Worm (Caenorhabditis elegans) whole organism, young adult: ENCODE measurements around the gene ceh-31.

Experiments used
- B0261.1 ChIP-seq: sonication (generic microtip); optimal IDR thresholded peaks from 2 replicates; lab custom pipeline; 2016; ENCODE audit warnings: mild to moderate bottlenecking, missing genetic modification characterization, moderate library complexity, missing compliant biosample characterization
- B0336.3 ChIP-seq: fragments of 200-800 bp; sonication (Bioruptor generic); IDR thresholded peaks from 2 replicates; pipeline ENCODE4 v1.3.6; 2022; ENCODE audit warnings: missing genetic modification characterization, missing compliant biosample characterization
- F10E7.11 ChIP-seq: sonication (generic microtip); optimal IDR thresholded peaks from 2 replicates; lab custom pipeline; 2017; ENCODE audit warnings: mild to moderate bottlenecking, missing genetic modification characterization, moderate library complexity, missing compliant biosample characterization
- F57C9.4 ChIP-seq: sonication (generic microtip); optimal IDR thresholded peaks from 2 replicates; lab custom pipeline; 2017; ENCODE audit warnings: mild to moderate bottlenecking, missing genetic modification characterization, missing compliant biosample characterization
- T07F8.4 ChIP-seq: sonication (generic microtip); optimal IDR thresholded peaks from 2 replicates; lab custom pipeline; 2016; ENCODE audit warnings: mild to moderate bottlenecking, missing genetic modification characterization, moderate library complexity, missing compliant biosample characterization
- Y67H2A.10 ChIP-seq: fragments of 200-800 bp; sonication (Bioruptor generic); conservative IDR thresholded peaks from 2 replicates; pipeline ENCODE4 v1.3.6; 2022; ENCODE audit warnings: missing genetic modification reagents, missing genetic modification characterization, missing compliant biosample characterization
- Y95B8A.8 ChIP-seq: fragments of 200-800 bp; sonication (Bioruptor generic); IDR thresholded peaks from 2 replicates; pipeline ENCODE4 v1.3.6; 2022; ENCODE audit warnings: missing genetic modification reagents, missing genetic modification characterization, missing compliant biosample characterization
- akir-1 ChIP-seq: fragments of 200-800 bp; sonication (Bioruptor generic); optimal IDR thresholded peaks from 2 replicates; lab custom pipeline; 2018; ENCODE audit warnings: mild to moderate bottlenecking, missing genetic modification characterization, moderate library complexity, missing compliant biosample characterization
- attf-3 ChIP-seq: fragments of 200-800 bp; sonication (Bioruptor generic); conservative IDR thresholded peaks from 2 replicates; pipeline ENCODE4 v1.3.6; 2022; ENCODE audit warnings: missing genetic modification reagents, missing genetic modification characterization, missing compliant biosample characterization
- attf-5 ChIP-seq: fragments of 200-800 bp; sonication (Bioruptor generic); optimal IDR thresholded peaks from 2 replicates; lab custom pipeline; 2018; ENCODE audit warnings: mild to moderate bottlenecking, missing genetic modification characterization, missing compliant biosample characterization
- bed-2 ChIP-seq: fragments of 200-800 bp; sonication (Bioruptor generic); IDR thresholded peaks from 2 replicates; pipeline ENCODE4 v1.3.6; 2022; ENCODE audit warnings: missing genetic modification reagents, missing genetic modification characterization, missing compliant biosample characterization
- ccch-3 ChIP-seq: fragments of 200-800 bp; sonication (Bioruptor generic); optimal IDR thresholded peaks from 2 replicates; lab custom pipeline; 2018; ENCODE audit warnings: mild to moderate bottlenecking, missing genetic modification characterization, missing compliant biosample characterization
- cebp-1 ChIP-seq, 2 experiments: fragments of 200-800 bp in 1 of 2; sonication (Bioruptor generic) in 1 of 2; sonication (generic microtip) in 1 of 2; IDR thresholded peaks in 1 of 2; optimal IDR thresholded peaks in 1 of 2; 2 replicates each; pipeline versions ENCODE4 v1.3.6 to Lab custom; 2017 to 2022; ENCODE audit warnings: missing compliant biosample characterization in 2 of 2, missing genetic modification characterization in 2 of 2, mild to moderate bottlenecking in 1 of 2, missing genetic modification reagents in 1 of 2, moderate library complexity in 1 of 2
- ceh-27 ChIP-seq: fragments of 200-800 bp; sonication (Bioruptor generic); optimal IDR thresholded peaks from 2 replicates; lab custom pipeline; 2018; ENCODE audit warnings: mild to moderate bottlenecking, missing genetic modification characterization, moderate library complexity, missing compliant biosample characterization
- ceh-40 ChIP-seq: fragments of 200-800 bp; sonication (Bioruptor generic); IDR thresholded peaks from 2 replicates; pipeline ENCODE4 v1.3.6; 2022; ENCODE audit warnings: missing genetic modification characterization, missing compliant biosample characterization
- dpl-1 ChIP-seq: fragments of 150-350 bp; optimal IDR thresholded peaks from 2 replicates; lab custom pipeline; 2014; ENCODE audit warnings: missing biosample characterization, missing genetic modification reagents, missing genetic modification characterization
- egl-44 ChIP-seq: fragments of 200-800 bp; sonication (Bioruptor generic); IDR thresholded peaks from 2 replicates; pipeline ENCODE4 v1.3.6; 2022; ENCODE audit warnings: missing genetic modification reagents, missing genetic modification characterization, missing compliant biosample characterization
- egrh-3 ChIP-seq: fragments of 200-800 bp; sonication (Bioruptor generic); IDR thresholded peaks from 2 replicates; pipeline ENCODE4 v1.3.6; 2022; ENCODE audit warnings: missing genetic modification reagents, missing genetic modification characterization, missing compliant biosample characterization
- ets-4 ChIP-seq: fragments of 200-800 bp; sonication (Bioruptor generic); optimal IDR thresholded peaks from 2 replicates; lab custom pipeline; 2018; ENCODE audit warnings: mild to moderate bottlenecking, missing genetic modification characterization, missing compliant biosample characterization
- him-1 ChIP-seq: sonication (generic microtip); optimal IDR thresholded peaks from 2 replicates; lab custom pipeline; 2016; ENCODE audit warnings: missing genotype, missing genetic modification reagents, missing genetic modification characterization, missing compliant biosample characterization
- hlh-12 ChIP-seq: sonication (generic microtip); optimal IDR thresholded peaks from 2 replicates; lab custom pipeline; 2016; ENCODE audit warnings: missing genetic modification characterization, missing compliant biosample characterization
- hmg-1.2 ChIP-seq: fragments of 200-800 bp; sonication (Bioruptor generic); IDR thresholded peaks from 2 replicates; pipeline ENCODE4 v1.3.6; 2022; ENCODE audit warnings: missing genetic modification reagents, missing genetic modification characterization, missing compliant biosample characterization
- hmg-20 ChIP-seq: fragments of 200-800 bp; sonication (Bioruptor generic); IDR thresholded peaks from 2 replicates; pipeline ENCODE4 v1.3.6; 2022; ENCODE audit warnings: missing genetic modification reagents, missing genetic modification characterization, missing compliant biosample characterization
- let-607 ChIP-seq, 2 experiments: fragments of 200-800 bp in 1 of 2; sonication (Bioruptor generic) in 1 of 2; sonication (generic microtip) in 1 of 2; optimal IDR thresholded peaks; 2 replicates each; lab custom pipeline; 2016 to 2018; ENCODE audit warnings: mild to moderate bottlenecking in 2 of 2, missing compliant biosample characterization in 2 of 2, missing genetic modification characterization in 2 of 2, moderate library complexity in 2 of 2, missing genotype in 1 of 2
- lin-40 ChIP-seq: sonication (generic microtip); optimal IDR thresholded peaks from 2 replicates; lab custom pipeline; 2016; ENCODE audit warnings: missing genetic modification characterization, mild to moderate bottlenecking, missing compliant biosample characterization, missing genotype, missing genetic modification reagents
- madf-3 ChIP-seq: fragments of 200-800 bp; sonication (Bioruptor generic); IDR thresholded peaks from 2 replicates; pipeline ENCODE4 v1.3.6; 2022; ENCODE audit warnings: missing genetic modification reagents, missing genetic modification characterization, missing compliant biosample characterization
- mxl-1 ChIP-seq: sonication (generic microtip); optimal IDR thresholded peaks from 2 replicates; lab custom pipeline; 2016; ENCODE audit warnings: missing genetic modification characterization, missing compliant biosample characterization
- nfya-1 ChIP-seq: sonication (generic microtip); optimal IDR thresholded peaks from 2 replicates; lab custom pipeline; 2017; ENCODE audit warnings: antibody characterized with exemption, missing compliant biosample characterization, missing genetic modification characterization, borderline replicate concordance; ENCODE audit not compliant: insufficient read depth
- nfyb-1 ChIP-seq: fragments of 200-800 bp; sonication (Bioruptor generic); IDR thresholded peaks from 2 replicates; pipeline ENCODE4 v1.3.6; 2022; ENCODE audit warnings: missing genetic modification reagents, missing genetic modification characterization, missing compliant biosample characterization
- nhr-27 ChIP-seq: fragments of 200-800 bp; sonication (Bioruptor generic); optimal IDR thresholded peaks from 2 replicates; lab custom pipeline; 2018; ENCODE audit warnings: mild to moderate bottlenecking, missing genetic modification characterization, moderate library complexity, missing compliant biosample characterization
- rcor-1 ChIP-seq: fragments of 200-800 bp; sonication (Bioruptor generic); IDR thresholded peaks from 2 replicates; pipeline ENCODE4 v1.3.6; 2022; ENCODE audit warnings: missing genetic modification reagents, missing genetic modification characterization, missing compliant biosample characterization
- rec-8 ChIP-seq, 2 experiments: sonication (generic microtip); optimal IDR thresholded peaks; 2 replicates each; lab custom pipeline; 2016; ENCODE audit warnings: mild to moderate bottlenecking in 2 of 2, missing genetic modification characterization in 2 of 2, missing genetic modification reagents in 2 of 2, missing genotype in 2 of 2, missing biosample characterization in 1 of 2, missing compliant biosample characterization in 1 of 2, moderate library complexity in 1 of 2
- sdz-38 ChIP-seq: sonication (generic microtip); optimal IDR thresholded peaks from 2 replicates; lab custom pipeline; 2016; ENCODE audit warnings: missing genotype, missing genetic modification characterization, missing compliant biosample characterization
- sea-2 ChIP-seq: fragments of 200-800 bp; sonication (Bioruptor generic); IDR thresholded peaks from 2 replicates; pipeline ENCODE4 v1.3.6; 2022; ENCODE audit warnings: missing genetic modification characterization, missing compliant biosample characterization
- snpc-1.1 ChIP-seq: sonication (generic microtip); optimal IDR thresholded peaks from 2 replicates; lab custom pipeline; 2017; ENCODE audit warnings: missing genetic modification characterization, mild to moderate bottlenecking, missing compliant biosample characterization, antibody characterized with exemption, moderate library complexity, missing genotype, missing genetic modification reagents; ENCODE audit not compliant: insufficient read depth
- snpc-1.3 ChIP-seq: sonication (generic microtip); optimal IDR thresholded peaks from 2 replicates; lab custom pipeline; 2017; ENCODE audit warnings: missing genetic modification characterization, mild to moderate bottlenecking, missing compliant biosample characterization, antibody characterized with exemption, moderate library complexity, missing genotype, missing genetic modification reagents; ENCODE audit not compliant: insufficient read depth
- snpc-4 ChIP-seq, 5 experiments: fragments of 150-350 bp in 1 of 5; sonication (generic microtip) in 4 of 5; optimal IDR thresholded peaks; 2 replicates each; lab custom pipeline; 2014 to 2018; ENCODE audit warnings: missing genetic modification characterization in 5 of 5, missing biosample characterization in 3 of 5, antibody characterized with exemption in 2 of 5, mild to moderate bottlenecking in 2 of 5, missing compliant biosample characterization in 2 of 5, missing genotype in 2 of 5, moderate library complexity in 2 of 5, missing genetic modification reagents in 1 of 5
- tbx-9 ChIP-seq: sonication (generic microtip); optimal IDR thresholded peaks from 2 replicates; lab custom pipeline; 2016; ENCODE audit warnings: borderline replicate concordance, missing genetic modification characterization, inconsistent platforms, missing compliant biosample characterization
- unc-130 ChIP-seq: sonication (generic microtip); optimal IDR thresholded peaks from 2 replicates; lab custom pipeline; 2016; ENCODE audit warnings: missing genetic modification reagents, missing genetic modification characterization, missing compliant biosample characterization
- unc-62 ChIP-seq: fragments of 150-350 bp; optimal IDR thresholded peaks from 2 replicates; lab custom pipeline; 2014; ENCODE audit warnings: missing biosample characterization, missing genetic modification reagents, missing genetic modification characterization
- xnd-1 ChIP-seq: sonication (generic microtip); optimal IDR thresholded peaks from 2 replicates; lab custom pipeline; 2016; ENCODE audit warnings: missing genotype, missing genetic modification reagents, missing genetic modification characterization, missing compliant biosample characterization
- zfh-2 ChIP-seq: fragments of 200-800 bp; sonication (Bioruptor generic); conservative IDR thresholded peaks from 2 replicates; pipeline ENCODE4 v1.3.6; 2022; ENCODE audit warnings: missing genetic modification reagents, missing genetic modification characterization, missing compliant biosample characterization
- zim-3 ChIP-seq: sonication (generic microtip); optimal IDR thresholded peaks from 2 replicates; lab custom pipeline; 2017; ENCODE audit warnings: mild to moderate bottlenecking, missing genetic modification characterization, moderate library complexity, missing compliant biosample characterization
- ztf-22 ChIP-seq: fragments of 200-800 bp; sonication (Bioruptor generic); optimal IDR thresholded peaks from 2 replicates; lab custom pipeline; 2018; ENCODE audit warnings: mild to moderate bottlenecking, missing genetic modification characterization, moderate library complexity, missing compliant biosample characterization
- ztf-25 ChIP-seq: fragments of 200-800 bp; sonication (Bioruptor generic); IDR thresholded peaks from 2 replicates; pipeline ENCODE4 v1.3.6; 2022; ENCODE audit warnings: missing genetic modification reagents, missing genetic modification characterization, missing compliant biosample characterization
- ztf-26 ChIP-seq: sonication (generic microtip); optimal IDR thresholded peaks from 2 replicates; lab custom pipeline; 2017; ENCODE audit warnings: missing genetic modification characterization, missing compliant biosample characterization

The ceh-31 gene

DNA sequence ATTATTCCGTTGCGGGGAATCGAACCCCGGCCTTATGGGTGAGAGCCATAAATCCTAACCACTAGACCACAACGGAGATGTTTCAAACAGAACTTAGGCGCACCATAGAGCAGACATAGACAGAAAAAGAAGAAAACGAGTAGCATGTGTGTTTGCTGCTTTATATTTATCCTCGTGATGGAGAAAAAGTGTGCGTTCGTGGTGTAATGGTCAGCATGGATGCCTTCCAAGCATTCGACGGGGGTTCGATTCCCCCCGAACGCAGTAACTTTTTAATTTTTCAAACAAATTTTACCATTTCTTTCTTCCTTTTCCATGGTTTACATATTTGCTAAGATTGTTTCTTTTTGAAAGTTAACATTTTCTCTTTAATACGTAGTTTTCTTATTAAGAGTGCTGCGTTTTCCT, 34.2 kb downstream of the ceh-31 start (continued):
- TF ChIP-seq let-607 (tag; optimal IDR thresholded peaks at IDR 0.05; lab: Kevin White, UChicago) (peak; percentile 74 to 88), ztf-22 (GFP tag; lab: Kevin White, UChicago) (peak; percentile 87), F57C9.4 (tag; lab: Kevin White, UChicago) (peak; percentile 80), nfyb-1 (GFP tag; lab: Robert Waterston, UW) (peak; percentile 98), sdz-38 (tag; lab: Kevin White, UChicago) (peak; percentile 70), T07F8.4 (tag; lab: Kevin White, UChicago) (peak; percentile 93), attf-5 (peak; percentile 85), F10E7.11 (peak; percentile 91), Y95B8A.8 (peak; percentile 89), zfh-2 (GFP tag; lab: Robert Waterston, UW) (no peak), ccch-3 (peak; percentile 81), ztf-25 (GFP tag; lab: Robert Waterston, UW) (peak; percentile 99), B0336.3 (peak; percentile 92), nfya-1 (tag; lab: Kevin White, UChicago) (no peak), zim-3 (tag; lab: Kevin White, UChicago) (peak; percentile 96), ets-4 (peak; percentile 55), ceh-40 (GFP tag; lab: Robert Waterston, UW) (peak; percentile 85; the same call in 1 of the 2 replicates), bed-2 (GFP tag; lab: Robert Waterston, UW) (peak; percentile 69; the same call in 1 of the 2 replicates), ceh-27 (peak; percentile 90), akir-1 (GFP tag; lab: Kevin White, UChicago) (peak; percentile 88), dpl-1 (GFP tag; lab: Kevin White, UChicago) (peak; percentile 44), tbx-9 (tag; lab: Kevin White, UChicago) (peak; percentile 87), egrh-3 (peak; percentile 74), unc-130 (GFP tag; lab: Kevin White, UChicago) (peak; percentile 56), sea-2 (GFP tag; lab: Robert Waterston, UW) (peak; percentile 91), madf-3 (GFP tag; lab: Robert Waterston, UW) (peak; percentile 86), hmg-1.2 (GFP tag; lab: Robert Waterston, UW) (peak; percentile 98), ztf-26 (tag; lab: Kevin White, UChicago) (peak; percentile 93), egl-44 (GFP tag; lab: Robert Waterston, UW) (peak; percentile 97), snpc-1.1 (peak; percentile 84), cebp-1 (GFP tag; IDR thresholded peaks at IDR 0.05; lab: Robert Waterston, UW) (peak; percentile 84), cebp-1 (tag; optimal IDR thresholded peaks at IDR 0.05; lab: Kevin White, UChicago) (peak; percentile 91), xnd-1 (tag; lab: Kevin White, UChicago) (no peak), unc-62 (GFP tag; lab: Kevin White, UChicago) (no peak), rec-8 (tag; optimal IDR thresholded peaks at IDR 0.05; lab: Kevin White, UChicago) (peak; percentile 95 to 96), hlh-12 (tag; lab: Kevin White, UChicago) (peak; percentile 88), snpc-4 (GFP tag; optimal IDR thresholded peaks at IDR 0.05; lab: Kevin White, UChicago) (peak; percentile 84), snpc-4 (tag; optimal IDR thresholded peaks at IDR 0.05; lab: Kevin White, UChicago) (peak in 3 of 4 experiments; percentile 86 to 90 (median 90)), nhr-27 (tag; lab: Kevin White, UChicago) (peak; percentile 95), lin-40 (tag; lab: Kevin White, UChicago) (peak; percentile 97), snpc-1.3 (tag; lab: Kevin White, UChicago) (peak; percentile 95), hmg-20 (GFP tag; lab: Robert Waterston, UW) (peak; percentile 93), mxl-1 (tag; lab: Kevin White, UChicago) (peak; percentile 97), B0261.1 (tag; lab: Kevin White, UChicago) (peak; percentile 100), him-1 (tag; lab: Kevin White, UChicago) (peak; percentile 100), Y67H2A.10 (GFP tag; lab: Robert Waterston, UW) (peak; percentile 83), rcor-1 (GFP tag; lab: Robert Waterston, UW) (peak; percentile 95), attf-3 (GFP tag; lab: Robert Waterston, UW) (peak; percentile 71)
